Fruit fly (Drosophila melanogaster): ENCODE measurements around the gene Imp.

Gene Imp

DNA sequence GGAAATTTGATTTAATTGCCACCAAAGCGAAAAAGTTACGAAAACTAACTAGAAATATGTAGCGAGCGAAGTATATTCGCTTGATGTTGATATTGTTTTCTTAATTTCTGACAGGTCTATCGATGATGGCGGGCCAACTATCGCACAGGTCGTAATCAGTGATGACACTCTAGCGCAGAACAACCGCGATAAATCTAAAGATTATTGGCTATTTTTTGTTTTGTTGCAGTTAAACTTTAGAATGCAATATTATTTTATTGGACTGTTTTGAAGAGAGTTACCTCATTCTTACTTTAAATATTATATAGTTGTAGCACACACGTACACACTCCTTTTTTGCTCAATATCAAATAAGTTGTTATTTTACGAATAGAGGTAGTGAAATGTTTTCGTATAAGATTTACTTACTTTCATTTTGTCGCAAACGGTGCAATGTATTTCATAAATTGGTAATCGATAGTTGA, 22.9 kb upstream of the Imp start, which contains the start of gene sbr (continued):
- peak; percentile 21 for TF ChIP-seq CG9817 (tag; optimal IDR thresholded peaks at IDR 0.05)
- TF ChIP-seq dm (GFP tag; optimal IDR thresholded peaks at IDR 0.05), result no peak
- TF ChIP-seq Scr (GFP tag; IDR thresholded peaks at IDR 0.05; ENCODE audit: partially characterized antibody), result peak; percentile 86
- TF ChIP-seq nmo (GFP tag; optimal IDR thresholded peaks at IDR 0.05), result peak; percentile 31
- no peak for TF ChIP-seq CG7839 (tag; optimal IDR thresholded peaks at IDR 0.05)
- 0 out of 2 replicates have a peak, but pooled peaks have one; percentile 13 for TF ChIP-seq ato (GFP tag; IDR thresholded peaks at IDR 0.05; ENCODE audit: partially characterized antibody)
- TF ChIP-seq danr (GFP tag; IDR thresholded peaks at IDR 0.05), result no peak
- TF ChIP-seq tio (GFP tag; optimal IDR thresholded peaks at IDR 0.05), result no peak
- no peak for TF ChIP-seq Hr39 (optimal IDR thresholded peaks at IDR 0.05)
- no peak for TF ChIP-seq Asciz (GFP tag; optimal IDR thresholded peaks at IDR 0.05)
- TF ChIP-seq al (GFP tag; IDR thresholded peaks at IDR 0.05), result no peak
- peak; percentile 65 for TF ChIP-seq CG3995 (GFP tag; optimal IDR thresholded peaks at IDR 0.05)
- TF ChIP-seq CG32532 (GFP tag; IDR thresholded peaks at IDR 0.05), result 0 out of 2 replicates have a peak, but pooled peaks have one; percentile 12
- TF ChIP-seq dati (GFP tag; IDR thresholded peaks at IDR 0.05), result no peak
- peak; percentile 4 for TF ChIP-seq sug (tag; optimal IDR thresholded peaks at IDR 0.05)
- no peak for TF ChIP-seq CG12219 (GFP tag; optimal IDR thresholded peaks at IDR 0.05)
- no peak for TF ChIP-seq emc (GFP tag; optimal IDR thresholded peaks at IDR 0.05)
- no peak for TF ChIP-seq CG3726 (GFP tag; IDR thresholded peaks at IDR 0.05)
- no peak for TF ChIP-seq CG13624 (GFP tag; optimal IDR thresholded peaks at IDR 0.05)
- TF ChIP-seq CG30020 (tag; optimal IDR thresholded peaks at IDR 0.05), result peak; percentile 51
- TF ChIP-seq CG1603 (tag; optimal IDR thresholded peaks at IDR 0.05), result peak; percentile 13
- TF ChIP-seq nerfin-2 (GFP tag; IDR thresholded peaks at IDR 0.05; ENCODE audit: partially characterized antibody), result peak; percentile 62
- 0 out of 2 replicates have a peak, but pooled peaks have one; percentile 38 for TF ChIP-seq bbx (GFP tag; IDR thresholded peaks at IDR 0.05; ENCODE audit: partially characterized antibody)
- no peak for TF ChIP-seq CG15011 (GFP tag; optimal IDR thresholded peaks at IDR 0.05)
- peak; percentile 71; the same call in 1 of the 4 replicates for TF ChIP-seq chinmo (GFP tag; IDR thresholded peaks at IDR 0.05; ENCODE audit: partially characterized antibody)
- no peak for TF ChIP-seq lbe (GFP tag; optimal IDR thresholded peaks at IDR 0.05)
- TF ChIP-seq CG13424 (tag; optimal IDR thresholded peaks at IDR 0.05), result peak; percentile 22
- peak; percentile 6 for TF ChIP-seq CG10267 (tag; optimal IDR thresholded peaks at IDR 0.05)
- peak; percentile 58; the same call in 1 of the 3 replicates for TF ChIP-seq zen2 (GFP tag; IDR thresholded peaks at IDR 0.05; ENCODE audit: partially characterized antibody)
- TF ChIP-seq Med (GFP tag), result peak; percentile 38
- peak; percentile 78 for TF ChIP-seq CG13287 (GFP tag; IDR thresholded peaks at IDR 0.05; ENCODE audit: partially characterized antibody)
- TF ChIP-seq CHES-1-like (GFP tag; optimal IDR thresholded peaks at IDR 0.05), result peak; percentile 7
- TF ChIP-seq CG15479 (GFP tag; optimal IDR thresholded peaks at IDR 0.05), result peak; percentile 18
- TF ChIP-seq schlank (tag; optimal IDR thresholded peaks at IDR 0.05), result no peak
- no peak for TF ChIP-seq Dek (tag; optimal IDR thresholded peaks at IDR 0.05)
- TF ChIP-seq CG9797 (GFP tag; optimal IDR thresholded peaks at IDR 0.05), result no peak
- peak; percentile 19 for TF ChIP-seq CG8924 (tag; optimal IDR thresholded peaks at IDR 0.05)
- TF ChIP-seq hbn (GFP tag; IDR thresholded peaks at IDR 0.05; ENCODE audit: partially characterized antibody), result peak; percentile 53; the same call in 1 of the 2 replicates
- TF ChIP-seq CG12942 (GFP tag; optimal IDR thresholded peaks at IDR 0.05), result no peak
- TF ChIP-seq tap (tag; optimal IDR thresholded peaks at IDR 0.05), result no peak
- no peak for TF ChIP-seq CG1832 (GFP tag; optimal IDR thresholded peaks at IDR 0.05)
- TF ChIP-seq CG7963 (GFP tag; IDR thresholded peaks at IDR 0.05; ENCODE audit: partially characterized antibody), result peak; percentile 64; the same call in 1 of the 3 replicates
- TF ChIP-seq CG6654 (GFP tag; optimal IDR thresholded peaks at IDR 0.05), result no peak
- no peak for TF ChIP-seq pita (GFP tag; optimal IDR thresholded peaks at IDR 0.05)
- TF ChIP-seq Side (GFP tag; optimal IDR thresholded peaks at IDR 0.05), result no peak
- TF ChIP-seq Dll (GFP tag; IDR thresholded peaks at IDR 0.05; ENCODE audit: partially characterized antibody), result peak; percentile 79
- peak; percentile 73 for TF ChIP-seq phol (tag; optimal IDR thresholded peaks at IDR 0.05)
- no peak for TF ChIP-seq prd (optimal IDR thresholded peaks at IDR 0.05)
- peak; percentile 26; the same call in 1 of the 3 replicates for TF ChIP-seq prd (GFP tag; IDR thresholded peaks at IDR 0.05)
